Worm (Caenorhabditis elegans): ENCODE data around the gene F59B10.4.

DNA sequence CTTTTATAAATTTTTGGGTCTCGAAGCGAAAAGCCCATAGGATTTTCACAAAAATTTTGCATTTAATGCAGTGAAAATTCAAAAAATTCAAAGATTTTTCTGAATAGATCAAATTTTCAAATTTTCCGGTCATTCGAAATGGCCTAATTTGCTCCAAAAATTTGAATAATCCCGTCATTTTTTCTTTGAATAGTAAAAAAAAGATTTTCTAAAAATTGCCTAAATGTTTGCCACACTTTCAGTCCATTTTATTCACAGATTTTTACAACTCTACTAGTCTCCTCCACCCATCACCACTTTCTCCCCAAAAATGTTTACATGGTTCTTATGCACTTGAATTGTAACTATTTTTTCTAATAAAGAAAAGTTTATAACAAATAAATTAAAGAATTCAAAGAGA lies 15.1 kb upstream of the F59B10.4 start:
- TF ChIP-seq cog-1 (tag; optimal IDR thresholded peaks at IDR 0.05) (no peak), tab-1 (GFP tag; IDR thresholded peaks at IDR 0.05) (no peak), ztf-23 (GFP tag; IDR thresholded peaks at IDR 0.05) (no peak), flt-1 (GFP tag; IDR thresholded peaks at IDR 0.05) (no peak), ztf-29 (GFP tag; IDR thresholded peaks at IDR 0.05) (no peak), ref-1 (GFP tag; conservative IDR thresholded peaks at IDR 0.05) (no peak), klf-2 (GFP tag; conservative IDR thresholded peaks at IDR 0.05) (no peak), T22C8.4 (GFP tag; IDR thresholded peaks at IDR 0.05) (no peak)
